Fruit fly (Drosophila melanogaster) whole organism, embryonic: ENCODE measurements around the gene dock.

ENCODE experiments used
- CG17568 ChIP-seq: fragments of 200-800 bp; sonication (Bioruptor generic); optimal IDR thresholded peaks from 2 replicates; lab custom pipeline; 2018; ENCODE audit warnings: missing biosample characterization, mild to moderate bottlenecking, missing genetic modification characterization, moderate library complexity
- Meics ChIP-seq: fragments of 200-800 bp; sonication (Bioruptor generic); optimal IDR thresholded peaks from 2 replicates; lab custom pipeline; 2017; ENCODE audit warnings: missing biosample characterization, mild to moderate bottlenecking, missing genetic modification characterization
- br ChIP-seq: fragments of >200 bp; optimal IDR thresholded peaks from 2 replicates; lab custom pipeline; 2017
- pfk ChIP-seq: fragments of 200-800 bp; sonication (Bioruptor generic); optimal IDR thresholded peaks from 2 replicates; lab custom pipeline; 2018; ENCODE audit warnings: missing biosample characterization, mild to moderate bottlenecking, missing genetic modification characterization, moderate library complexity

- TF ChIP-seq pfk (GFP tag; lab: Kevin White, UChicago) (no peak), Meics (GFP tag; lab: Kevin White, UChicago) (peak; percentile 54), br (lab: Kevin White, UChicago) (no peak), CG17568 (GFP tag; lab: Kevin White, UChicago) (peak; percentile 55)
Observed at dm6 chr2L:855052-855547, 29.3 kb downstream of the dock start, which contains the start of gene CG13949.
